Worm (Caenorhabditis elegans) whole organism, young adult: Measurements from ENCODE around the gene K03A11.1.

Experiments used
- B0019.2 ChIP-seq: fragments of 200-800 bp; sonication (Bioruptor generic); conservative IDR thresholded peaks from 2 replicates; pipeline ENCODE4 v1.3.6; 2022; ENCODE audit warnings: missing genetic modification reagents, missing genetic modification characterization, missing compliant biosample characterization
- B0261.1 ChIP-seq: sonication (generic microtip); optimal IDR thresholded peaks from 2 replicates; lab custom pipeline; 2016; ENCODE audit warnings: mild to moderate bottlenecking, missing genetic modification characterization, moderate library complexity, missing compliant biosample characterization
- C06A6.2 ChIP-seq: fragments of 200-800 bp; sonication (Bioruptor generic); conservative IDR thresholded peaks from 2 replicates; pipeline ENCODE4 v1.3.6; 2022; ENCODE audit warnings: missing genetic modification characterization, missing compliant biosample characterization
- C17E4.6 ChIP-seq: fragments of 200-800 bp; sonication (Bioruptor generic); IDR thresholded peaks from 2 replicates; pipeline ENCODE4 v1.3.6; 2022; ENCODE audit warnings: missing genetic modification reagents, missing genetic modification characterization, missing compliant biosample characterization
- F23B12.7 ChIP-seq: sonication (generic microtip); optimal IDR thresholded peaks from 2 replicates; lab custom pipeline; 2017; ENCODE audit warnings: missing genetic modification characterization, mild to moderate bottlenecking, missing compliant biosample characterization, antibody characterized with exemption, moderate library complexity; ENCODE audit not compliant: insufficient read depth
- F37B4.10 ChIP-seq: fragments of 200-800 bp; sonication (Bioruptor generic); IDR thresholded peaks from 2 replicates; pipeline ENCODE4 v1.3.6; 2022; ENCODE audit warnings: missing genetic modification characterization, missing compliant biosample characterization
- F52B5.7 ChIP-seq: sonication (generic microtip); optimal IDR thresholded peaks from 2 replicates; lab custom pipeline; 2016; ENCODE audit warnings: mild to moderate bottlenecking, missing genetic modification characterization, missing compliant biosample characterization
- K11D2.4 ChIP-seq: fragments of 200-800 bp; sonication (Bioruptor generic); IDR thresholded peaks from 2 replicates; pipeline ENCODE4 v1.3.6; 2022; ENCODE audit warnings: missing genetic modification reagents, missing genetic modification characterization, missing compliant biosample characterization
- Y53F4B.3 ChIP-seq: fragments of 200-800 bp; sonication (Bioruptor generic); IDR thresholded peaks from 2 replicates; pipeline ENCODE4 v1.3.6; 2022; ENCODE audit warnings: missing genetic modification reagents, missing genetic modification characterization, missing compliant biosample characterization
- Y53G8AR.9 ChIP-seq: fragments of 200-800 bp; sonication (Bioruptor generic); conservative IDR thresholded peaks from 2 replicates; pipeline ENCODE4 v1.3.6; 2022; ENCODE audit warnings: missing genetic modification reagents, missing genetic modification characterization, missing compliant biosample characterization
- Y56A3A.18 ChIP-seq: fragments of 200-800 bp; sonication (Bioruptor generic); IDR thresholded peaks from 2 replicates; pipeline ENCODE4 v1.3.6; 2022; ENCODE audit warnings: missing genetic modification reagents, missing genetic modification characterization, missing compliant biosample characterization
- Y79H2A.3 ChIP-seq: fragments of 200-800 bp; sonication (Bioruptor generic); conservative IDR thresholded peaks from 2 replicates; pipeline ENCODE4 v1.3.6; 2022; ENCODE audit warnings: missing genetic modification reagents, missing genetic modification characterization, missing compliant biosample characterization
- ZK185.1 ChIP-seq: sonication (generic microtip); optimal IDR thresholded peaks from 2 replicates; lab custom pipeline; 2016; ENCODE audit warnings: mild to moderate bottlenecking, missing genetic modification characterization, missing compliant biosample characterization; ENCODE audit not compliant: poor library complexity, severe bottlenecking
- aptf-2 ChIP-seq: fragments of 200-800 bp; sonication (Bioruptor generic); conservative IDR thresholded peaks from 2 replicates; pipeline ENCODE4 v1.3.6; 2022; ENCODE audit warnings: missing genetic modification reagents, missing genetic modification characterization, missing compliant biosample characterization
- atf-7 ChIP-seq: sonication (generic microtip); optimal IDR thresholded peaks from 2 replicates; lab custom pipeline; 2017; ENCODE audit warnings: mild to moderate bottlenecking, missing genetic modification characterization, missing compliant biosample characterization
- attf-3 ChIP-seq: fragments of 200-800 bp; sonication (Bioruptor generic); conservative IDR thresholded peaks from 2 replicates; pipeline ENCODE4 v1.3.6; 2022; ENCODE audit warnings: missing genetic modification reagents, missing genetic modification characterization, missing compliant biosample characterization
- attf-5 ChIP-seq: fragments of 200-800 bp; sonication (Bioruptor generic); optimal IDR thresholded peaks from 2 replicates; lab custom pipeline; 2018; ENCODE audit warnings: mild to moderate bottlenecking, missing genetic modification characterization, missing compliant biosample characterization
- ceh-100 ChIP-seq: fragments of 200-800 bp; sonication (Bioruptor generic); IDR thresholded peaks from 2 replicates; pipeline ENCODE4 v1.3.6; 2022; ENCODE audit warnings: missing genetic modification reagents, missing genetic modification characterization, missing compliant biosample characterization
- dox-1 ChIP-seq: fragments of 200-800 bp; sonication (Bioruptor generic); IDR thresholded peaks from 2 replicates; pipeline ENCODE4 v1.3.6; 2022; ENCODE audit warnings: missing genetic modification reagents, missing genetic modification characterization, missing compliant biosample characterization
- egl-44 ChIP-seq: fragments of 200-800 bp; sonication (Bioruptor generic); IDR thresholded peaks from 2 replicates; pipeline ENCODE4 v1.3.6; 2022; ENCODE audit warnings: missing genetic modification reagents, missing genetic modification characterization, missing compliant biosample characterization
- egrh-3 ChIP-seq: fragments of 200-800 bp; sonication (Bioruptor generic); IDR thresholded peaks from 2 replicates; pipeline ENCODE4 v1.3.6; 2022; ENCODE audit warnings: missing genetic modification reagents, missing genetic modification characterization, missing compliant biosample characterization
- ets-4 ChIP-seq: fragments of 200-800 bp; sonication (Bioruptor generic); optimal IDR thresholded peaks from 2 replicates; lab custom pipeline; 2018; ENCODE audit warnings: mild to moderate bottlenecking, missing genetic modification characterization, missing compliant biosample characterization
- fkh-3 ChIP-seq: sonication (generic microtip); optimal IDR thresholded peaks from 2 replicates; lab custom pipeline; 2016; ENCODE audit warnings: mild to moderate bottlenecking, missing genetic modification characterization, missing compliant biosample characterization
- gei-17 ChIP-seq: fragments of 200-800 bp; sonication (Bioruptor generic); optimal IDR thresholded peaks from 2 replicates; lab custom pipeline; 2018; ENCODE audit warnings: mild to moderate bottlenecking, missing genetic modification characterization, missing compliant biosample characterization
- him-1 ChIP-seq: sonication (generic microtip); optimal IDR thresholded peaks from 2 replicates; lab custom pipeline; 2016; ENCODE audit warnings: missing genotype, missing genetic modification reagents, missing genetic modification characterization, missing compliant biosample characterization
- let-607 ChIP-seq, 2 experiments: fragments of 200-800 bp in 1 of 2; sonication (Bioruptor generic) in 1 of 2; sonication (generic microtip) in 1 of 2; optimal IDR thresholded peaks; 2 replicates each; lab custom pipeline; 2016 to 2018; ENCODE audit warnings: mild to moderate bottlenecking in 2 of 2, missing compliant biosample characterization in 2 of 2, missing genetic modification characterization in 2 of 2, moderate library complexity in 2 of 2, missing genotype in 1 of 2
- mes-4 ChIP-seq: sonication (generic microtip); optimal IDR thresholded peaks from 2 replicates; lab custom pipeline; 2016; ENCODE audit warnings: missing genotype, missing genetic modification characterization, missing compliant biosample characterization
- mxl-1 ChIP-seq: sonication (generic microtip); optimal IDR thresholded peaks from 2 replicates; lab custom pipeline; 2016; ENCODE audit warnings: missing genetic modification characterization, missing compliant biosample characterization
- nhr-120 ChIP-seq: fragments of 200-800 bp; sonication (Bioruptor generic); IDR thresholded peaks from 2 replicates; pipeline ENCODE4 v1.3.6; 2022; ENCODE audit warnings: missing genetic modification characterization, missing compliant biosample characterization
- nhr-80 ChIP-seq: sonication (generic microtip); optimal IDR thresholded peaks from 2 replicates; lab custom pipeline; 2016; ENCODE audit warnings: missing genetic modification characterization, missing compliant biosample characterization
- nhr-90 ChIP-seq: sonication (generic microtip); optimal IDR thresholded peaks from 2 replicates; lab custom pipeline; 2016; ENCODE audit warnings: missing genotype, mild to moderate bottlenecking, missing genetic modification characterization, missing compliant biosample characterization
- snpc-4 ChIP-seq, 5 experiments: fragments of 150-350 bp in 1 of 5; sonication (generic microtip) in 4 of 5; optimal IDR thresholded peaks; 2 replicates each; lab custom pipeline; 2014 to 2018; ENCODE audit warnings: missing genetic modification characterization in 5 of 5, missing biosample characterization in 3 of 5, antibody characterized with exemption in 2 of 5, mild to moderate bottlenecking in 2 of 5, missing compliant biosample characterization in 2 of 5, missing genotype in 2 of 5, moderate library complexity in 2 of 5, missing genetic modification reagents in 1 of 5
- somi-1 ChIP-seq: fragments of 200-800 bp; sonication (Bioruptor generic); optimal IDR thresholded peaks from 2 replicates; lab custom pipeline; 2018; ENCODE audit warnings: mild to moderate bottlenecking, missing genetic modification characterization, missing compliant biosample characterization
- sptf-2 ChIP-seq: fragments of 200-800 bp; sonication (Bioruptor generic); optimal IDR thresholded peaks from 2 replicates; lab custom pipeline; 2018; ENCODE audit warnings: mild to moderate bottlenecking, missing genetic modification characterization, missing compliant biosample characterization
- tbp1 ChIP-seq: fragments of 200-800 bp; sonication (Bioruptor generic); optimal IDR thresholded peaks from 2 replicates; lab custom pipeline; 2018; ENCODE audit warnings: mild to moderate bottlenecking, missing genetic modification characterization, missing compliant biosample characterization
- tlf-1 ChIP-seq: fragments of 200-800 bp; sonication (Bioruptor generic); optimal IDR thresholded peaks from 2 replicates; lab custom pipeline; 2018; ENCODE audit warnings: mild to moderate bottlenecking, missing genetic modification characterization, missing compliant biosample characterization
- unc-62 ChIP-seq: fragments of 150-350 bp; optimal IDR thresholded peaks from 2 replicates; lab custom pipeline; 2014; ENCODE audit warnings: missing biosample characterization, missing genetic modification reagents, missing genetic modification characterization
- zim-3 ChIP-seq: sonication (generic microtip); optimal IDR thresholded peaks from 2 replicates; lab custom pipeline; 2017; ENCODE audit warnings: mild to moderate bottlenecking, missing genetic modification characterization, moderate library complexity, missing compliant biosample characterization
- ztf-22 ChIP-seq: fragments of 200-800 bp; sonication (Bioruptor generic); optimal IDR thresholded peaks from 2 replicates; lab custom pipeline; 2018; ENCODE audit warnings: mild to moderate bottlenecking, missing genetic modification characterization, moderate library complexity, missing compliant biosample characterization
- ztf-26 ChIP-seq: sonication (generic microtip); optimal IDR thresholded peaks from 2 replicates; lab custom pipeline; 2017; ENCODE audit warnings: missing genetic modification characterization, missing compliant biosample characterization
- ztf-28 ChIP-seq: fragments of 200-800 bp; sonication (Bioruptor generic); IDR thresholded peaks from 2 replicates; pipeline ENCODE4 v1.3.6; 2022; ENCODE audit warnings: missing genetic modification reagents, missing genetic modification characterization, missing compliant biosample characterization
- ztf-3 ChIP-seq: fragments of 200-800 bp; sonication (Bioruptor generic); optimal IDR thresholded peaks from 2 replicates; lab custom pipeline; 2018; ENCODE audit warnings: mild to moderate bottlenecking, missing genetic modification characterization, missing compliant biosample characterization

K03A11.1 gene

DNA sequence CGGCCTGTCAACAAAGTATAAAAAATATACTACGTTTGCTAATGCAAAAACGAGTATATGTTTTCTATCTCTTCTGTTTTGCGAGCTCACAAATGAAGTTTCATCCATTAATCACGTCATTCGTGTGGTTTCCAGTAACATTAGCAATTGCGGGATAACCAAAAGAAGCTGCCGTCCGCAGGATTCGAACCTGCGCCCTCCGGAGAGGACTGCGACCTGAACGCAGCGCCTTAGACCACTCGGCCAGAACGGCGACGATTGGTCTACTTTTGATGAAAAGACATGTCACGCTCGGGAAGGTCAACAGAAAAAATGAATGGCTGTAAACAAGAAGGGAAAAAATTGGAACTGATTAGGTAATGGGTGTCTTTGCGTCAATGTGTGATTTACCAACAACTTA, 12.7 kb upstream of the K03A11.1 start (continued):
- peak; percentile 73 for TF ChIP-seq snpc-4 (GFP tag; optimal IDR thresholded peaks at IDR 0.05; lab: Kevin White, UChicago)
- TF ChIP-seq snpc-4 (tag; optimal IDR thresholded peaks at IDR 0.05; lab: Kevin White, UChicago), result peak in 1 of 4 experiments; percentile 56
- TF ChIP-seq ceh-100 (GFP tag; lab: Robert Waterston, UW), result no peak
- TF ChIP-seq nhr-120 (GFP tag; lab: Robert Waterston, UW), result no peak
- TF ChIP-seq Y79H2A.3 (GFP tag; lab: Robert Waterston, UW), result no peak
- TF ChIP-seq ztf-26 (tag; lab: Kevin White, UChicago), result no peak
- TF ChIP-seq unc-62 (GFP tag; lab: Kevin White, UChicago), result no peak
- peak; percentile 47 for TF ChIP-seq mxl-1 (tag; lab: Kevin White, UChicago)
- peak; percentile 87 for TF ChIP-seq tbp1 (GFP tag; lab: Kevin White, UChicago)
- no peak for TF ChIP-seq gei-17
- TF ChIP-seq let-607 (tag; optimal IDR thresholded peaks at IDR 0.05; lab: Kevin White, UChicago), result peak; percentile 20 to 55
- peak; percentile 83 for TF ChIP-seq nhr-90 (tag; lab: Kevin White, UChicago)
- peak; percentile 83 for TF ChIP-seq B0261.1 (tag; lab: Kevin White, UChicago)
- no peak for TF ChIP-seq C17E4.6 (GFP tag; lab: Robert Waterston, UW)
- peak; percentile 90 for TF ChIP-seq him-1 (tag; lab: Kevin White, UChicago)

DNA sequence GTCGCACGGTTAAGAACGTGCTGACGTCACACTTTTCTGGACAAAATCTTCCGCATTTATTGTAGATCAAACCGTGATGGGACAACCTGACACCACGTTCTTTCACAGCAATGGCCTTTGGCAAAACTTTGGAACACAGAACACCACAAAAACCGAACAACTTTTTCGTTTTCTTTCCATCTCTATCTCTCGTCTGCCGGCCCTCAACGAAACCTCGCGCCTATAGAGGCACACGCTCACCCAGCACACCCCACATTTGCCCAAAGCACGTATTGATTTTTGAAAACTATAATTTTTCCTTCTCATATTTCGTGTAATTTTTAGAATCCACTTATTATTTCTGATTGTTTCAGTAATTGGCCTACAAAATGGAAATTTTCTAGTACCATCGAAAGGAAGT, 9.7 kb upstream of the K03A11.1 start:
- no peak for TF ChIP-seq ztf-28 (GFP tag; lab: Robert Waterston, UW)
- no peak for TF ChIP-seq F52B5.7 (tag; lab: Kevin White, UChicago)
- no peak for TF ChIP-seq ztf-3 (GFP tag; lab: Kevin White, UChicago)
- TF ChIP-seq Y56A3A.18 (GFP tag; lab: Robert Waterston, UW), result no peak
- no peak for TF ChIP-seq C17E4.6 (GFP tag; lab: Robert Waterston, UW)
- TF ChIP-seq, all 124 proteins: peak for 0

DNA sequence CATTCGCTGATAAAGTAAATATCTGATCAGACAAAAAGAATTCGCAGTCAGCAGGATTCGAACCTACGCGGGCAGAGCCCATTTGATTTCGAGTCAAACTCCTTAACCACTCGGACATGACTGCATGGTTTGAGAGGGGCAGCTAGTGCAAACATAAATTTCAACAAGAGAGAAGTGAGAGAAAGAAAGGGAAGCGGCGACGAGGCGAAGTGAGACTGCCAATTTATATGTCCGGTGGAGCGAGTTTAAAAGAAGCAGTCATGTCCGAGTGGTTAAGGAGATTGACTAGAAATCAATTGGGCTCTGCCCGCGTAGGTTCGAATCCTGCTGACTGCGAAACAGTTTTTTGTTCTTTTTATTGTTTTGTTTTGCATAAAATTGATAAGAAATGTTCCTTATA, 5.2 kb upstream of the K03A11.1 start:
- TF ChIP-seq zim-3 (tag; lab: Kevin White, UChicago) (peak; percentile 96), somi-1 (GFP tag; lab: Kevin White, UChicago) (peak; percentile 73), F23B12.7 (tag; lab: Kevin White, UChicago) (peak; percentile 75), nhr-80 (tag; lab: Kevin White, UChicago) (peak; percentile 37), B0019.2 (peak; percentile 51; the same call in 1 of the 2 replicates), aptf-2 (GFP tag; lab: Robert Waterston, UW) (0 out of 2 replicates have a peak, but pooled peaks have one; percentile 41), F52B5.7 (tag; lab: Kevin White, UChicago) (peak; percentile 95), ztf-26 (tag; lab: Kevin White, UChicago) (peak; percentile 88), ceh-100 (GFP tag; lab: Robert Waterston, UW) (peak; percentile 69), him-1 (tag; lab: Kevin White, UChicago) (peak; percentile 93), let-607 (tag; optimal IDR thresholded peaks at IDR 0.05; lab: Kevin White, UChicago) (peak; percentile 66 to 70), tlf-1 (GFP tag; lab: Kevin White, UChicago) (peak; percentile 66), atf-7 (peak; percentile 74), dox-1 (GFP tag; lab: Robert Waterston, UW) (peak; percentile 96), egrh-3 (GFP tag; lab: Robert Waterston, UW) (peak; percentile 72), Y53F4B.3 (peak; percentile 47; the same call in 1 of the 2 replicates), snpc-4 (GFP tag; optimal IDR thresholded peaks at IDR 0.05; lab: Kevin White, UChicago) (peak; percentile 85), snpc-4 (tag; optimal IDR thresholded peaks at IDR 0.05; lab: Kevin White, UChicago) (peak in 3 of 4 experiments; percentile 77 to 83 (median 82)), F37B4.10 (0 out of 2 replicates have a peak, but pooled peaks have one; percentile 73), mes-4 (tag; lab: Kevin White, UChicago) (peak; percentile 48), ets-4 (peak; percentile 68), ztf-22 (GFP tag; lab: Kevin White, UChicago) (peak; percentile 46), Y53G8AR.9 (GFP tag; lab: Robert Waterston, UW) (peak; percentile 90), Y79H2A.3 (GFP tag; lab: Robert Waterston, UW) (peak; percentile 79), K11D2.4 (GFP tag; lab: Robert Waterston, UW) (peak; percentile 88), attf-3 (GFP tag; lab: Robert Waterston, UW) (peak; percentile 53; the same call in 1 of the 2 replicates), attf-5 (peak; percentile 70), C06A6.2 (GFP tag; lab: Robert Waterston, UW) (peak; percentile 74), ZK185.1 (tag; lab: Kevin White, UChicago) (peak; percentile 94), fkh-3 (peak; percentile 84), sptf-2 (GFP tag; lab: Kevin White, UChicago) (peak; percentile 50), egl-44 (GFP tag; lab: Robert Waterston, UW) (peak; percentile 75), gei-17 (peak; percentile 84)
